Fruit fly (Drosophila melanogaster) whole organism, adult: ENCODE measurements around the gene Herp.

ENCODE experiments used
- CG11617 ChIP-seq: fragments of 200-800 bp; sonication (Bioruptor generic); optimal IDR thresholded peaks from 2 replicates; lab custom pipeline; 2017; ENCODE audit warnings: mild to moderate bottlenecking, missing biosample characterization, missing genetic modification reagents, missing genetic modification characterization
- CG12768 ChIP-seq: fragments of 200-800 bp; sonication (Bioruptor generic); optimal IDR thresholded peaks from 2 replicates; lab custom pipeline; 2017; ENCODE audit warnings: missing biosample characterization, missing genetic modification characterization, mild to moderate bottlenecking, moderate library complexity, missing genetic modification reagents
- CG14711 ChIP-seq: fragments of 200-800 bp; sonication (Bioruptor generic); optimal IDR thresholded peaks from 2 replicates; lab custom pipeline; 2018; ENCODE audit warnings: missing biosample characterization, mild to moderate bottlenecking, missing genetic modification characterization, moderate library complexity
- CG1620 ChIP-seq: fragments of 200-800 bp; sonication (Bioruptor generic); optimal IDR thresholded peaks from 2 replicates; lab custom pipeline; 2016; ENCODE audit warnings: missing biosample characterization, missing genetic modification characterization
- CG33017 ChIP-seq: fragments of 200-800 bp; sonication (Bioruptor generic); optimal IDR thresholded peaks from 2 replicates; lab custom pipeline; 2018; ENCODE audit warnings: missing biosample characterization, mild to moderate bottlenecking, missing genetic modification characterization, moderate library complexity
- CG5204 ChIP-seq: fragments of 200-800 bp; sonication (Bioruptor generic); optimal IDR thresholded peaks from 2 replicates; lab custom pipeline; 2016; ENCODE audit warnings: missing biosample characterization, missing genetic modification characterization
- CG7045 ChIP-seq: fragments of 200-800 bp; sonication (Bioruptor generic); optimal IDR thresholded peaks from 2 replicates; lab custom pipeline; 2017; ENCODE audit warnings: missing biosample characterization, mild to moderate bottlenecking, missing genetic modification characterization
- CG7101 ChIP-seq: fragments of 200-800 bp; sonication (Bioruptor generic); optimal IDR thresholded peaks from 2 replicates; lab custom pipeline; 2018; ENCODE audit warnings: missing biosample characterization, mild to moderate bottlenecking, missing genetic modification characterization, moderate library complexity
- Clk ChIP-seq: fragments of 200-800 bp; sonication (Bioruptor generic); optimal IDR thresholded peaks from 2 replicates; lab custom pipeline; 2017; ENCODE audit warnings: missing biosample characterization, missing genetic modification characterization
- Crg-1 ChIP-seq: fragments of 200-800 bp; sonication (Bioruptor generic); optimal IDR thresholded peaks from 2 replicates; lab custom pipeline; 2016; ENCODE audit warnings: missing biosample characterization, missing genetic modification characterization
- Hr96 ChIP-seq: fragments of 200-800 bp; sonication (Bioruptor generic); optimal IDR thresholded peaks from 2 replicates; lab custom pipeline; 2016; ENCODE audit warnings: missing biosample characterization, missing genetic modification characterization
- Mnt ChIP-seq: fragments of 200-800 bp; sonication (Bioruptor generic); optimal IDR thresholded peaks from 2 replicates; lab custom pipeline; 2016; ENCODE audit warnings: missing biosample characterization, mild to moderate bottlenecking, missing genetic modification characterization
- bab1 ChIP-seq: fragments of 200-800 bp; sonication (Bioruptor generic); optimal IDR thresholded peaks from 3 replicates; lab custom pipeline; 2019; ENCODE audit warnings: missing biosample characterization, mild to moderate bottlenecking, missing genetic modification characterization, moderate library complexity
- cic ChIP-seq: fragments of 200-800 bp; sonication (Bioruptor generic); optimal IDR thresholded peaks from 2 replicates; lab custom pipeline; 2017; ENCODE audit warnings: missing biosample characterization, mild to moderate bottlenecking, missing genetic modification characterization, moderate library complexity
- cnc ChIP-seq, 2 experiments: fragments of >200 bp; optimal IDR thresholded peaks; 2 replicates each; lab custom pipeline; 2017
- kay ChIP-seq: fragments of 200-800 bp; sonication (Bioruptor generic); peaks from one replicate; lab custom pipeline; 2016; ENCODE audit warnings: missing biosample characterization, missing genetic modification characterization, borderline replicate concordance
- ovo ChIP-seq: fragments of 200-800 bp; sonication (Bioruptor generic); optimal IDR thresholded peaks from 2 replicates; lab custom pipeline; 2016; ENCODE audit warnings: missing biosample characterization, missing genetic modification characterization
- pad ChIP-seq: fragments of 200-800 bp; sonication (Bioruptor generic); optimal IDR thresholded peaks from 3 replicates; lab custom pipeline; 2017; ENCODE audit warnings: missing biosample characterization, missing genetic modification characterization, mild to moderate bottlenecking, moderate library complexity, missing genetic modification reagents
- tj ChIP-seq: fragments of 200-800 bp; sonication (Bioruptor generic); optimal IDR thresholded peaks from 3 replicates; lab custom pipeline; 2017; ENCODE audit warnings: missing biosample characterization, mild to moderate bottlenecking, missing genetic modification characterization, moderate library complexity
- toe ChIP-seq: fragments of 200-800 bp; sonication (Bioruptor generic); optimal IDR thresholded peaks from 2 replicates; lab custom pipeline; 2016; ENCODE audit warnings: missing biosample characterization, missing genetic modification characterization

Gene Herp

dm6 chr2L:7820851-7821250 is 21.0 kb upstream of the Herp start, which contains the start of gene CG7115:
Gene CG7115 (plus strand): TSS chr2L:7821151.
- TF ChIP-seq CG7101 (tag; lab: Kevin White, UChicago) (no peak), CG11617 (GFP tag; lab: Kevin White, UChicago) (no peak), Hr96 (GFP tag; lab: Kevin White, UChicago) (no peak), toe (GFP tag; lab: Kevin White, UChicago) (no peak), tj (GFP tag; lab: Kevin White, UChicago) (no peak), CG14711 (no peak), cnc (optimal IDR thresholded peaks at IDR 0.05; lab: Kevin White, UChicago) (no peak), pad (GFP tag; lab: Kevin White, UChicago) (no peak), CG7045 (GFP tag; lab: Kevin White, UChicago) (no peak), Clk (GFP tag; lab: Kevin White, UChicago) (no peak), Crg-1 (GFP tag; lab: Kevin White, UChicago) (no peak), bab1 (GFP tag; lab: Kevin White, UChicago) (no peak), CG12768 (GFP tag; lab: Kevin White, UChicago) (no peak), CG5204 (GFP tag; lab: Kevin White, UChicago) (no peak), CG33017 (tag; lab: Kevin White, UChicago) (no peak), cic (no peak)

dm6 chr2L:7820408-7820807 is 20.6 kb upstream of the Herp start:
- TF ChIP-seq toe (GFP tag; lab: Kevin White, UChicago) (no peak), kay (GFP tag; lab: Kevin White, UChicago) (no peak), Mnt (GFP tag; lab: Kevin White, UChicago) (no peak), ovo (GFP tag; lab: Kevin White, UChicago) (no peak), Hr96 (GFP tag; lab: Kevin White, UChicago) (no peak), CG5204 (GFP tag; lab: Kevin White, UChicago) (no peak), CG7045 (GFP tag; lab: Kevin White, UChicago) (no peak), pad (GFP tag; lab: Kevin White, UChicago) (no peak), CG1620 (GFP tag; lab: Kevin White, UChicago) (no peak), Crg-1 (GFP tag; lab: Kevin White, UChicago) (no peak)

dm6 chr2L:7813357-7813756 is 13.5 kb upstream of the Herp start:
- TF ChIP-seq bab1 (GFP tag; lab: Kevin White, UChicago) (no peak), cic (peak; percentile 3), Mnt (GFP tag; lab: Kevin White, UChicago) (no peak), toe (GFP tag; lab: Kevin White, UChicago) (no peak)

- TF ChIP-seq Mnt (GFP tag; lab: Kevin White, UChicago), result no peak
- peak; percentile 93 for TF ChIP-seq tj (GFP tag; lab: Kevin White, UChicago)
- TF ChIP-seq CG12768 (GFP tag; lab: Kevin White, UChicago), result no peak
- no peak for TF ChIP-seq CG33017 (tag; lab: Kevin White, UChicago)
- no peak for TF ChIP-seq pad (GFP tag; lab: Kevin White, UChicago)
- peak; percentile 16 for TF ChIP-seq kay (GFP tag; lab: Kevin White, UChicago)
- no peak for TF ChIP-seq CG7101 (tag; lab: Kevin White, UChicago)
- TF ChIP-seq toe (GFP tag; lab: Kevin White, UChicago), result no peak
- no peak for TF ChIP-seq bab1 (GFP tag; lab: Kevin White, UChicago)
- TF ChIP-seq CG1620 (GFP tag; lab: Kevin White, UChicago), result no peak
- no peak for TF ChIP-seq Hr96 (GFP tag; lab: Kevin White, UChicago)
Measured at dm6 chr2L:7812555-7813339, 12.9 kb upstream of the Herp start.

- peak; percentile 72 for TF ChIP-seq tj (GFP tag; lab: Kevin White, UChicago)
- TF ChIP-seq kay (GFP tag; lab: Kevin White, UChicago), result peak; percentile 22
- TF ChIP-seq toe (GFP tag; lab: Kevin White, UChicago), result no peak
- no peak for TF ChIP-seq bab1 (GFP tag; lab: Kevin White, UChicago)
- TF ChIP-seq CG7045 (GFP tag; lab: Kevin White, UChicago), result no peak
Measured at dm6 chr2L:7811249-7812002, 11.6 kb upstream of the Herp start, which contains the start of gene LanB1. Gene LanB1 (plus strand): TSS chr2L:7811438.

- peak; percentile 63 for TF ChIP-seq kay (GFP tag; lab: Kevin White, UChicago)
- TF ChIP-seq cic, result no peak
- TF ChIP-seq CG5204 (GFP tag; lab: Kevin White, UChicago), result no peak
- peak; percentile 22 for TF ChIP-seq bab1 (GFP tag; lab: Kevin White, UChicago)
- no peak for TF ChIP-seq ovo (GFP tag; lab: Kevin White, UChicago)
- TF ChIP-seq tj (GFP tag; lab: Kevin White, UChicago), result no peak
- TF ChIP-seq Mnt (GFP tag; lab: Kevin White, UChicago), result peak; percentile 14
- peak; percentile 27 for TF ChIP-seq CG7101 (tag; lab: Kevin White, UChicago)
- no peak for TF ChIP-seq Hr96 (GFP tag; lab: Kevin White, UChicago)
- TF ChIP-seq CG1620 (GFP tag; lab: Kevin White, UChicago), result no peak
- TF ChIP-seq CG7045 (GFP tag; lab: Kevin White, UChicago), result no peak
- TF ChIP-seq pad (GFP tag; lab: Kevin White, UChicago), result no peak
Measured at dm6 chr2L:7810519-7810918, 10.7 kb upstream of the Herp start, which contains the start of gene Cdc14. Gene Cdc14 (minus strand): TSS chr2L:7810703.
